Worm (Caenorhabditis elegans): Measurements from ENCODE around the gene sir-2.2.

Gene sir-2.2

DNA sequence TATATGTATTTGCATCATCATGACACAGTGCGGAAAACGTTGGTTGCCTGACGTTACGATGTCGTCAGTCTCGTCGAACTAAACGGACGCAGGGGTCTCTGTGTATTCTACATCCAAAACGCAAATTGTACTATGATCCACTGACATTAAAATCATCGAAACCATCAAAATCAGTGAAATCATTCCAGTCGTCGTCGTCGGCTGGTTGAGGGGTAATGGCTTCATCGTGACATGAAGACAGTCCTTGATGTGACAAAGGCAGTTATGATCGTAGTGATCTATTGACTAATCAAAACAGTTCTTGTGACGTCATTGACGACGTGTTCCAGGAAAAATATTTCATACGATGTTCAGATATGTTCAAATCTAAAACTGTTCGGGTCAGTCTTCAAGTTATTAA, 29.8 kb downstream of the sir-2.2 start:
- TF ChIP-seq elt-3 (tag; optimal IDR thresholded peaks at IDR 0.05) (no peak), F13H6.1 (tag; optimal IDR thresholded peaks at IDR 0.05) (no peak), sem-4 (tag; optimal IDR thresholded peaks at IDR 0.05) (peak; percentile 32), ceh-82 (tag; optimal IDR thresholded peaks at IDR 0.05) (no peak), blmp-1 (tag; optimal IDR thresholded peaks at IDR 0.05; ENCODE audit: insufficient read depth) (peak; percentile 38), ztf-4 (tag; optimal IDR thresholded peaks at IDR 0.05) (no peak), elt-1 (tag; optimal IDR thresholded peaks at IDR 0.05) (no peak), nhr-21 (tag; optimal IDR thresholded peaks at IDR 0.05) (peak; percentile 80), nhr-237 (tag; optimal IDR thresholded peaks at IDR 0.05) (no peak), nhr-25 (tag; optimal IDR thresholded peaks at IDR 0.05) (peak; percentile 54), peb-1 (tag; optimal IDR thresholded peaks at IDR 0.05) (no peak), zag-1 (tag; optimal IDR thresholded peaks at IDR 0.05) (no peak), alr-1 (tag; optimal IDR thresholded peaks at IDR 0.05) (no peak), ceh-16 (tag; optimal IDR thresholded peaks at IDR 0.05) (no peak), skn-1 (tag; optimal IDR thresholded peaks at IDR 0.05) (no peak), C34F6.9 (tag; optimal IDR thresholded peaks at IDR 0.05) (no peak), unc-62 (GFP tag; optimal IDR thresholded peaks at IDR 0.05) (no peak), lin-11 (tag; optimal IDR thresholded peaks at IDR 0.05) (no peak), nhr-77 (tag; optimal IDR thresholded peaks at IDR 0.05) (no peak), snpc-4 (tag; optimal IDR thresholded peaks at IDR 0.05) (no peak), ztf-1 (GFP tag; conservative IDR thresholded peaks at IDR 0.05) (no peak), nhr-129 (tag; optimal IDR thresholded peaks at IDR 0.05) (peak; percentile 68), sma-3 (GFP tag; optimal IDR thresholded peaks at IDR 0.05) (no peak), lin-39 (tag; optimal IDR thresholded peaks at IDR 0.05) (no peak), nhr-12 (tag; optimal IDR thresholded peaks at IDR 0.05) (no peak), lin-13 (GFP tag; optimal IDR thresholded peaks at IDR 0.05) (no peak), sma-9 (GFP tag; optimal IDR thresholded peaks at IDR 0.05) (peak; percentile 41), sma-9 (tag; optimal IDR thresholded peaks at IDR 0.05) (no peak)

- no peak for TF ChIP-seq ZK546.5 (tag; optimal IDR thresholded peaks at IDR 0.05)
- TF ChIP-seq C34F6.9 (tag; optimal IDR thresholded peaks at IDR 0.05) = peak; percentile 79
- no peak for TF ChIP-seq unc-62 (GFP tag; optimal IDR thresholded peaks at IDR 0.05)
- no peak for TF ChIP-seq R02D3.7 (tag; optimal IDR thresholded peaks at IDR 0.05)
- peak; percentile 76 for TF ChIP-seq fos-1 (tag; optimal IDR thresholded peaks at IDR 0.05)
- TF ChIP-seq elt-1 (tag; optimal IDR thresholded peaks at IDR 0.05) = no peak
- TF ChIP-seq elt-3 (tag; optimal IDR thresholded peaks at IDR 0.05) = no peak
- no peak for TF ChIP-seq ztf-4 (tag; optimal IDR thresholded peaks at IDR 0.05)
- peak; percentile 89 for TF ChIP-seq sma-3 (GFP tag; optimal IDR thresholded peaks at IDR 0.05)
- TF ChIP-seq nhr-237 (tag; optimal IDR thresholded peaks at IDR 0.05) = no peak
- TF ChIP-seq nhr-11 (tag; optimal IDR thresholded peaks at IDR 0.05) = no peak
- TF ChIP-seq Y55F3AM.14 (GFP tag; optimal IDR thresholded peaks at IDR 0.05) = peak; percentile 79
- peak; percentile 95 for TF ChIP-seq F13H6.1 (tag; optimal IDR thresholded peaks at IDR 0.05)
- peak; percentile 72 for TF ChIP-seq gmeb-1 (tag; optimal IDR thresholded peaks at IDR 0.05)
- TF ChIP-seq skn-1 (tag; optimal IDR thresholded peaks at IDR 0.05) = peak; percentile 32
- peak; percentile 97 for TF ChIP-seq nhr-21 (tag; optimal IDR thresholded peaks at IDR 0.05)
- TF ChIP-seq sma-9 (GFP tag; optimal IDR thresholded peaks at IDR 0.05) = peak; percentile 99
- TF ChIP-seq sma-9 (tag; optimal IDR thresholded peaks at IDR 0.05) = peak; percentile 66
- TF ChIP-seq lsy-2 (tag; optimal IDR thresholded peaks at IDR 0.05) = peak in 1 of 2 experiments; percentile 76
- no peak for TF ChIP-seq snpc-4 (tag; optimal IDR thresholded peaks at IDR 0.05)
- peak; percentile 96 for TF ChIP-seq egl-27 (tag; optimal IDR thresholded peaks at IDR 0.05)
- no peak for TF ChIP-seq ztf-11 (tag; optimal IDR thresholded peaks at IDR 0.05)
- peak; percentile 51 for TF ChIP-seq sem-4 (tag; optimal IDR thresholded peaks at IDR 0.05)
- TF ChIP-seq nhr-23 (tag; optimal IDR thresholded peaks at IDR 0.05) = no peak
- TF ChIP-seq unc-55 (GFP tag; optimal IDR thresholded peaks at IDR 0.05) = no peak
- TF ChIP-seq nhr-12 (tag; optimal IDR thresholded peaks at IDR 0.05) = no peak
- peak; percentile 77 to 96 for TF ChIP-seq mdl-1 (tag; optimal IDR thresholded peaks at IDR 0.05)
- no peak for TF ChIP-seq mab-5 (tag; optimal IDR thresholded peaks at IDR 0.05)
- TF ChIP-seq alr-1 (tag; optimal IDR thresholded peaks at IDR 0.05) = no peak
- TF ChIP-seq nhr-6 (tag; optimal IDR thresholded peaks at IDR 0.05) = peak; percentile 68
- peak; percentile 98 for TF ChIP-seq nhr-129 (tag; optimal IDR thresholded peaks at IDR 0.05)
- no peak for TF ChIP-seq ceh-82 (tag; optimal IDR thresholded peaks at IDR 0.05)
- no peak for TF ChIP-seq peb-1 (tag; optimal IDR thresholded peaks at IDR 0.05)
- no peak for TF ChIP-seq lin-11 (tag; optimal IDR thresholded peaks at IDR 0.05)
- TF ChIP-seq crh-2 (tag; optimal IDR thresholded peaks at IDR 0.05) = peak; percentile 93
- no peak for TF ChIP-seq lin-39 (tag; optimal IDR thresholded peaks at IDR 0.05)
- TF ChIP-seq nhr-25 (tag; optimal IDR thresholded peaks at IDR 0.05) = peak; percentile 96
- TF ChIP-seq nhr-10 (tag; optimal IDR thresholded peaks at IDR 0.05) = no peak
- peak; percentile 98 for TF ChIP-seq blmp-1 (tag; optimal IDR thresholded peaks at IDR 0.05; ENCODE audit: insufficient read depth)
- no peak for TF ChIP-seq ztf-1 (GFP tag; conservative IDR thresholded peaks at IDR 0.05)
- no peak for TF ChIP-seq zag-1 (tag; optimal IDR thresholded peaks at IDR 0.05)
- TF ChIP-seq mbf-1 (tag; optimal IDR thresholded peaks at IDR 0.05) = no peak
- TF ChIP-seq lin-13 (GFP tag; optimal IDR thresholded peaks at IDR 0.05) = peak; percentile 25
Observed at ce11 chrX:13358573-13358972, 30.7 kb downstream of the sir-2.2 start.
